Fruit fly (Drosophila melanogaster) ovary, adult (tissue): ENCODE measurements around the gene lectin-21Cb.

Source experiments
- CG17801 ChIP-seq: fragments of 200-800 bp; optimal IDR thresholded peaks from 2 replicates; lab custom pipeline; 2019; ENCODE audit warnings: missing biosample characterization, mild to moderate bottlenecking, missing genetic modification characterization, moderate library complexity; ENCODE audit not compliant: partially characterized antibody

lectin-21Cb gene

dm6 chr2L:621101-621500, at the start of gene lectin-21Cb:
lectin-21Cb (minus strand) TSS chr2L:621201.
- TF ChIP-seq CG17801 (GFP tag; lab: Kevin White, UChicago), result no peak

DNA sequence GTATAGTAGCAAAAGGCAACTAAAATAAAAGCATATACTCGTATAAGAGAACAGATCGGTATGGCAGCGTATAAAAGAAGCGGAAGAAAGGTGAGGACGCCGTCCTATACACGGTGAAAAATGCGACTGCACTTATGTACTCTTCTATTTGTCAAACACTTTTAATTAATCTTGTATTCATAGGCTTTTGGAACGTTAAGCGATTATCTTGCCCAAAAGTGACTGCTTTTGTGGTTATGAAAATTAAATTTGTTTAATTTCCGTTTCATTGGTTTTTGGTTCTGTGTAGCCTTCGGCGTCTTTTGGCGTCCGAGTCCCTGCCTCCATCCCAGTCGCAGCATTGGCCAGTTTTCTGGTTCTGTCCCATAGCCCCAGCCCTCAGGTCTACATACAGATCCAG, 49.8 kb upstream of the lectin-21Cb start:
- TF ChIP-seq CG17801 (GFP tag; lab: Kevin White, UChicago), result no peak

DNA sequence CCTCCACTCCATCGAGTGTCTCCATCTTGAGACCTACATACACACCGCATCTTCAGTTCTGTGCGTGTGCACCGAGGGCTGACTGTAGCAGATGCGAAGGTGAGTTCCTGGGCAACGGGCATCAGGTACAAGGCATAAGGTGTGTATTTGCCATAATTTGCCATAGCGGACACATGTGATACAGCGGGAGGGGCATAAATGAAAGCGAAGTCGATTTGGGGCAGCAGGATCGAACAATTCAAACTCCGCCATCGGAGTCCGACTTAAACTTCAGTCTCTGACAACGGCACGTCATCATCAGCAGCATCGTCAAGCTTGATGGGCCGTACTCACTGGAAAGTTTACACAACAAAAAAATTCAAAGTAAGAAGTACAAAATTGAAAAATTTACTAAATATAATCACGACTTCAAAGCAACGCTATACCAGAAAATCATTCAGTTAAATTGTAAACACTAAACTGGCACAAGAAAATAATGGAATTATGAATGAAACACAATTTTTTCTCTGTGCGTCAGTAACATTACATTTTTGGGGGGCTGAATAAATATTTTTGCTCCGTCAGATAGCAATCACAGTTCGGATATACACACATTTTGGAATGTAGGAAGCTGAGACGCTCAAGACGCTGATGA, 48.1 kb upstream of the lectin-21Cb start:
- TF ChIP-seq CG17801 (GFP tag; lab: Kevin White, UChicago), result no peak

DNA sequence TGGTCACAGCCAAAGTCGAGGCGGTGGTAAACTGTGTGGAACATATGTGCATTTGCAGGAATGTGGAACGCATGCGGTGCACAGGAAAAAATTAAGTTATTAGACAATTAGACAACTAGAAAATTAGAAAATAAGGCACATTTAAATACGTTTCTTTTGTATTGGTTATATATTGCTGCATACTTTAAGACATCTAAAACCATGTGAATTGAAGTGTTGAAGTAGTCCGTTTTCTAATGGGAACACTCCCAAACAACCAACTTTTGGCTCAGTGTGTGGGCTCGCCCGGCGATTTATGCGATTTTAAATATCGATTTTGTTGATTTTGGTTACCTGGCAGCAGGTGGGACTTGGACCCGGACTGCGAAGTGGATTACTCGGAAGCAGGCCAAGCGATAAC, 43.3 kb upstream of the lectin-21Cb start:
- no peak for TF ChIP-seq CG17801 (GFP tag; lab: Kevin White, UChicago)

DNA sequence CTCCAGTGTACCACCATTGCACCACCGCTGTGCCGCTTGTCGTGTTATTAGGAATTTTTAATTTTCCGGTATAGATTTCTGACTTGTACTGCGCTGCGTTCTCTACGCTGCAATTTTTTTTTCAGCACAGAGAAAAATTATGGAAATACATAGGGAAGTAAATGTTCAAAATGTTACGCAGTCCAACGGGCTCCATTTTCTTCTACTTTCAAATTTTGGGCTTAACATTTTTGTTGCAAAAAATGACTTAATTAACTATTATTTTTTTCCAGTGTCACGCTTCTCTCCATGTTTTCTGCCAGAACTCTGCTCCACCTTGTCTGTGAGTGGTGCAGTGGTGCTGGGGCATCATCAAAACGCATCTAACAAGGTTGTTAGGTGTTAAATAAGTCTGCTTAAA, 40.0 kb upstream of the lectin-21Cb start:
- no peak for TF ChIP-seq CG17801 (GFP tag; lab: Kevin White, UChicago)

- TF ChIP-seq CG17801 (GFP tag; lab: Kevin White, UChicago), result no peak
Observed at dm6 chr2L:658007-658406, 37.0 kb upstream of the lectin-21Cb start.

- TF ChIP-seq CG17801 (GFP tag; lab: Kevin White, UChicago), result no peak
Observed at dm6 chr2L:653784-654183, 32.8 kb upstream of the lectin-21Cb start.

- no peak for TF ChIP-seq CG17801 (GFP tag; lab: Kevin White, UChicago)
Observed at dm6 chr2L:650864-651263, 29.9 kb upstream of the lectin-21Cb start.

DNA sequence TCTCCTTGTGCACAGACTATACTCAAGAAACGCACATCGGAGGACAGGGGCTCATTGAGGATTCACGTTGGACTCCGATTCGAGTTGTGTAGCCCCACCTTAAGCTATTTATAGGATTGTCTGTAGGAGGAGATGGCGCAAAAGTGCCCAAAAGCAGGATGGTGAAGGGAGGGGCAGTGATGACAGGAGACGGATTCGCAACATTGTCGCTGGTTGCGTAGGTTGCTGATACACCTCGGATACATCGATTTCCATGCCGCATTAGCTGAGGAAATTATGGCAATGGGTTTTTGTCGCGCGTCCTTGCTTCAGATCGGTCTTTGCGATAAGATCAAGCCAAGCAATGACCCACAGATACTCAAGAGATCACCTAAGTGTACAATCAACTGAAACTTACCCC, 26.6 kb upstream of the lectin-21Cb start:
- no peak for TF ChIP-seq CG17801 (GFP tag; lab: Kevin White, UChicago)

- TF ChIP-seq CG17801 (GFP tag; lab: Kevin White, UChicago), result no peak
Observed at dm6 chr2L:646523-646922, 25.5 kb upstream of the lectin-21Cb start.

DNA sequence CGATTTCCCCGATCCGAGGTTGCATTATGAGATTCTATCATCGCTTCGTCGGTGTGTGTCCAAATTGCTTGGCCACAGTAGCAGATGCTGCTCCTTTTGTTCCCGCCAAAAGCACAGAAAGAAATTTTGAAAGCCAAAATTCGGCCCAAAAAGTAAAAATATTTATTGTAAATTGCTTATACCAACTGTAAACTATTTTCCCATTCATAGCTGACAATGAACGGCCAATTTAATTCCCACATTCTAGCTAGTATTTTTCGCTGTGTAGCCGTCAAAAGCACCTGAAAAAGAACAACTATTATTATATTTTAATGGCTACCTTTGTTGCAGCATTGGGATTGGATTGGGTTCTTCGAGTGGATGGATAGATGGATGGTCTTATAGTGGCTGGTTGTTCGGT, 15.5 kb upstream of the lectin-21Cb start:
- no peak for TF ChIP-seq CG17801 (GFP tag; lab: Kevin White, UChicago)

dm6 chr2L:634208-634614, 13.2 kb upstream of the lectin-21Cb start:
- no peak for TF ChIP-seq CG17801 (GFP tag; lab: Kevin White, UChicago)

DNA sequence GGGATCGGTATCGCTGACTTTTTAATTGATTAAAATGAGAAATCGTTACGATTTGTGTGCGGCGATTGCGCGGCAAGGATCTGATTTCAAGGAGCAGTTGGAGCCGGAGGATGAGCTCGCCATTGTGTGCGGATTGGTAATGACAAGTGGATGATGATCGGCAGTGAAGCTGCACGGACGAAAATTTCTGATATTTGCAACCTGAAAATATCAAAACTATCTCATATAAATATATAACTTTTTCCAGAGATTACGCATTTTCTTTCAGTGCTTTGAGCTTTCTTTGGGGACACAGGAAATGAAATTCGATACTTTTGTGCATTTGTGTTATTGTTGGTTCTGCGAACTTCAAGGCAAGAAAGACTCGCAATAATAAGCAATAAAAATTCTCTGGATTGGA, 12.2 kb upstream of the lectin-21Cb start:
- TF ChIP-seq CG17801 (GFP tag; lab: Kevin White, UChicago), result no peak

- TF ChIP-seq CG17801 (GFP tag; lab: Kevin White, UChicago), result no peak
Observed at dm6 chr2L:630177-630576, 9.2 kb upstream of the lectin-21Cb start.

- TF ChIP-seq CG17801 (GFP tag; lab: Kevin White, UChicago), result no peak
Observed at dm6 chr2L:625352-625751, 4.4 kb upstream of the lectin-21Cb start, which contains the start of gene CG2839. CG2839 (plus strand) TSS chr2L:625652.

dm6 chr2L:624317-624716, 3.3 kb upstream of the lectin-21Cb start, which contains the start of gene lectin-21Ca:
lectin-21Ca (plus strand) TSS chr2L:624617.
- no peak for TF ChIP-seq CG17801 (GFP tag; lab: Kevin White, UChicago)
